Worm (Caenorhabditis elegans): ENCODE results near the gene K03B8.14.

K03B8.14 gene

ce11 chrV:11390394-11390793 is at the start of gene K03B8.14, which contains the start of gene K03B8.11:
TSS of gene K03B8.14 (plus strand) at chrV:11390503.
TSS of gene K03B8.11 (minus strand) at chrV:11390494.
- TF ChIP-seq unc-62 (GFP tag; optimal IDR thresholded peaks at IDR 0.05) = no peak

ce11 chrV:11341130-11341675 is 49.1 kb upstream of the K03B8.14 start:
- no peak for TF ChIP-seq unc-62 (GFP tag; optimal IDR thresholded peaks at IDR 0.05)

- no peak for TF ChIP-seq unc-62 (GFP tag; optimal IDR thresholded peaks at IDR 0.05)
Observed at ce11 chrV:11341913-11342312, 48.4 kb upstream of the K03B8.14 start, which contains the start of gene T02E9.5. TSS of gene T02E9.5 (plus strand) at chrV:11342233.

- TF ChIP-seq unc-62 (GFP tag; optimal IDR thresholded peaks at IDR 0.05) = no peak
Observed at ce11 chrV:11344112-11344511, 46.2 kb upstream of the K03B8.14 start.

ce11 chrV:11344816-11345336 is 45.4 kb upstream of the K03B8.14 start:
- no peak for TF ChIP-seq unc-62 (GFP tag; optimal IDR thresholded peaks at IDR 0.05)

- no peak for TF ChIP-seq unc-62 (GFP tag; optimal IDR thresholded peaks at IDR 0.05)
Observed at ce11 chrV:11346912-11347311, 43.4 kb upstream of the K03B8.14 start, which contains the start of gene grl-7. TSS of gene grl-7 (minus strand) at chrV:11347012.

ce11 chrV:11351263-11351662 is 39.0 kb upstream of the K03B8.14 start:
- no peak for TF ChIP-seq unc-62 (GFP tag; optimal IDR thresholded peaks at IDR 0.05)

ce11 chrV:11352893-11353292 is 37.4 kb upstream of the K03B8.14 start, which contains the start of gene npr-25:
TSS of gene npr-25 (minus strand) at chrV:11352993.
- TF ChIP-seq unc-62 (GFP tag; optimal IDR thresholded peaks at IDR 0.05) = no peak

ce11 chrV:11354264-11354663 is 36.0 kb upstream of the K03B8.14 start:
- no peak for TF ChIP-seq unc-62 (GFP tag; optimal IDR thresholded peaks at IDR 0.05)

ce11 chrV:11363575-11363974 is 26.7 kb upstream of the K03B8.14 start:
- TF ChIP-seq unc-62 (GFP tag; optimal IDR thresholded peaks at IDR 0.05) = no peak

ce11 chrV:11366129-11366528 is 24.2 kb upstream of the K03B8.14 start, which contains the start of gene dop-5:
TSS of gene dop-5 (minus strand) at chrV:11366229.
- no peak for TF ChIP-seq unc-62 (GFP tag; optimal IDR thresholded peaks at IDR 0.05)

- TF ChIP-seq unc-62 (GFP tag; optimal IDR thresholded peaks at IDR 0.05) = no peak
Observed at ce11 chrV:11372284-11372878, 17.9 kb upstream of the K03B8.14 start.

- TF ChIP-seq unc-62 (GFP tag; optimal IDR thresholded peaks at IDR 0.05) = no peak
Observed at ce11 chrV:11373918-11374317, 16.4 kb upstream of the K03B8.14 start.

- TF ChIP-seq unc-62 (GFP tag; optimal IDR thresholded peaks at IDR 0.05) = no peak
Observed at ce11 chrV:11375150-11375792, 15.0 kb upstream of the K03B8.14 start, which contains the start of gene cnb-1. TSS of gene cnb-1 (plus strand) at chrV:11375742.

- no peak for TF ChIP-seq unc-62 (GFP tag; optimal IDR thresholded peaks at IDR 0.05)
Observed at ce11 chrV:11379341-11379740, 11.0 kb upstream of the K03B8.14 start.

ce11 chrV:11380571-11380970 is 9.7 kb upstream of the K03B8.14 start:
- no peak for TF ChIP-seq unc-62 (GFP tag; optimal IDR thresholded peaks at IDR 0.05)

ce11 chrV:11383032-11383431 is 7.3 kb upstream of the K03B8.14 start, which contains the start of gene F55C10.5:
TSS of gene F55C10.5 (plus strand) at chrV:11383105.
- no peak for TF ChIP-seq unc-62 (GFP tag; optimal IDR thresholded peaks at IDR 0.05)
